Worm (Caenorhabditis elegans): Measurements from ENCODE around the gene tnt-4.

Gene tnt-4

ce11 chrV:1975049-1975448, 17.7 kb downstream of the tnt-4 start, which contains the start of gene fbxa-201:
Gene fbxa-201 (plus strand): TSS chrV:1975349.
- TF ChIP-seq dmd-4 (tag; optimal IDR thresholded peaks at IDR 0.05) (no peak), F13H6.1 (tag; optimal IDR thresholded peaks at IDR 0.05) (no peak)

DNA sequence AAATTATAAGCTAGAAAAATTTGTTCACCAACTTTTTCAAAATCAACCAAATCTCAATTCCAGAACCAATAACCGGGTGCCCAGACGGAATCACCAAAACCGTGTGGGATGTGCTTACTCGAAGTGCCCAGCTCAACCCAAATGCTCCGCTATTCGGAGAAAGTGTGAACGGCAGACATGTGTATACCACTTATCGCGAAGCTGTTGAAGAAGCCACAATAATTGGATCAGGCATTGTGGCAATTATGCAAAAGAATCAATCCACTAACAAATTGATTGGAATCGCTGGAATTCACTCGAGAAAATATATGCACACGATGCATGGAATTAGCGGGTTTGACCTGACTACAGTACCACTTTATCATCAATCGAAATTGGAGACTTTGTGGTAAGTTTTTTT, 23.0 kb downstream of the tnt-4 start:
- TF ChIP-seq crh-2 (tag; optimal IDR thresholded peaks at IDR 0.05): no peak

DNA sequence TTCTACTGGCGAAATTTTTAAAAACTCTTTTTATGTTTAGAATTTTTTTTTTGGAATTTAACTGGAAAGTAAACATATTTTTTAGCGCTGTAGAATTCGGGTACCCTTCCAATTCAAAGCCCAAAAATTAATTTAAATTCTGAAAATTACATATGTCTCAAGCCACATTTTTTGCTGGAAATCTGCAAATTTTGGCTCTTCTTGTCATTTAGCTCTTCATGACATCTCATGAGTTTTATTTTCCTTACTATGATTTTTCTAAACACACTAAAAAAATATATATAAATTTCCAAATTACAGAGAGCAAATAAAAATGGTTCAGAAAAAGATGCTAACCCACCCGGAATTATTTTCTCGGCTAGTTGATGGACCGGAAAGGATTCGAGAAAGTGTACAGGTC, 23.5 kb downstream of the tnt-4 start, which contains the start of gene acs-3:
TSS of gene acs-3 (plus strand) at position 301 of the 400 bp plus-strand sequence.
- no peak for TF ChIP-seq alr-1 (tag; optimal IDR thresholded peaks at IDR 0.05)
- no peak for TF ChIP-seq nhr-237 (tag; optimal IDR thresholded peaks at IDR 0.05)
- no peak for TF ChIP-seq lin-13 (GFP tag; optimal IDR thresholded peaks at IDR 0.05)
- no peak for TF ChIP-seq elt-1 (tag; optimal IDR thresholded peaks at IDR 0.05)
- TF ChIP-seq crh-2 (tag; optimal IDR thresholded peaks at IDR 0.05): no peak

DNA sequence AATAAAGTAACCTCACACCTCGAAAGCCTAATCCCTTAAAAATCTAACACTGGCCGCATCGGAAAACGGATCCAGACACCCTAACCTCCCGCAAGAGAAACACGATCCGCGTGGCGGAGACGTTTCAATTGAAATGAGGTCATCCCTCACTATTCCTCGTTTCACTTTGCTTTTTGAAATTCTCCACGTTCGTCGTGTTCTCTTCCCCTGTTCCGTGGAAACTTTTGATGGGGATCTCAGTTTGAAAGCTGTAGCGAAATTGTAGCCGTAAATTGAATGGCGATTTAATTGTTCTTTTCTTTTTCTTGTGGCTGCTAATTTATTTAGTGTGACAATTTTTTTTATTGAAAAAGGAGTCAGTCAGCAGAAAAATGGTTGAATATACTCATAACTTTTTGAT, 23.9 kb downstream of the tnt-4 start:
- no peak for TF ChIP-seq lsy-2 (tag; optimal IDR thresholded peaks at IDR 0.05)
- TF ChIP-seq mdl-1 (tag; optimal IDR thresholded peaks at IDR 0.05): no peak
- TF ChIP-seq F13H6.1 (tag; optimal IDR thresholded peaks at IDR 0.05): no peak
- no peak for TF ChIP-seq lin-13 (GFP tag; optimal IDR thresholded peaks at IDR 0.05)
- TF ChIP-seq ama-1 (optimal IDR thresholded peaks at IDR 0.05): no peak
- no peak for TF ChIP-seq R02D3.7 (tag; optimal IDR thresholded peaks at IDR 0.05)
- TF ChIP-seq sma-9 (GFP tag; optimal IDR thresholded peaks at IDR 0.05): no peak
- TF ChIP-seq sma-9 (tag; optimal IDR thresholded peaks at IDR 0.05): no peak
- no peak for TF ChIP-seq skn-1 (tag; optimal IDR thresholded peaks at IDR 0.05)
- TF ChIP-seq peb-1 (tag; optimal IDR thresholded peaks at IDR 0.05): no peak

- TF ChIP-seq crh-2 (tag; optimal IDR thresholded peaks at IDR 0.05): no peak
Measured at ce11 chrV:1966962-1967361, 25.8 kb downstream of the tnt-4 start.

DNA sequence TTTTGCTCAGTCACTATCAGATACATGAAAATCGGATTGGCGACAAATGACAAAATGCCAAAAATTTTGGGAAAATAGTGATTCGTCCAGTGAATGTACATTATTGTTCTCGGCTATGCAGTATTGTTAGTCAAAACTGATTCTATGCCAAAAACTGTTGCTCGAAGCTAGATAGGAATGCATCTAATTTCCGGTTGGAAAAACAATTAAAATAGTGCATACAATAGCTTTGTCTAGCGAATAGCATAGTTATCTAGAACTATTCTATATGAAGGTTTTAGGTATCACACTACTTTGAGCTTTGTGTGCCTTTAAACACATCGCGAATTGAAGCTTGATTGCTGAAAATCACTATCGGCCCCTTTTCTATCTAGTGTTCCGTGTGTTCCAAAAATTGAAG, 27.9 kb downstream of the tnt-4 start, which contains the start of gene srj-15:
TSS of gene srj-15 (minus strand) at position 101 of the 400 bp plus-strand sequence.
- TF ChIP-seq mdl-1 (tag; optimal IDR thresholded peaks at IDR 0.05): no peak

DNA sequence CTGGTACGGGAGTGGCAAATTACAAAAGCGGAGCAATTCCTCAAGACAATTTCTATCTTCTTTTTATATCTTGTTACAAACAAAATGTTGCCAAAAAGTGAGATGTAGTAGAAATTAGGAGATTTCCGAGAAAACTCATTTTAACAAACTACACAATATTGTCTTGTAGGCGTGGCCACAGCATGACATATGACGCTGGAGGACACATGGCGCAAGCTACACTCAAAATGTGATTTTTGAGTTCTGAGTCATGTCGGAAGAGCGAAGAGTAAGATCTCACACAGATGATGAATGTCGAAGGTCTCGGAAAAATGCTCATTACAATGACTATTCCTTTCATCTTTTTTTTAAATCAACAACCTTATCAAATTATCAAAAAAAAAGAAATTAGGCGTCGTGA, 31.3 kb downstream of the tnt-4 start, which contains the start of gene Y40B10B.1:
TSS of gene Y40B10B.1 (minus strand) at position 101 of the 400 bp plus-strand sequence.
- TF ChIP-seq ztf-11 (tag; optimal IDR thresholded peaks at IDR 0.05) (no peak), nhr-6 (tag; optimal IDR thresholded peaks at IDR 0.05) (no peak), ZK546.5 (tag; optimal IDR thresholded peaks at IDR 0.05) (no peak), Y55F3AM.14 (GFP tag; optimal IDR thresholded peaks at IDR 0.05) (no peak), snpc-4 (tag; optimal IDR thresholded peaks at IDR 0.05) (no peak), mbf-1 (tag; optimal IDR thresholded peaks at IDR 0.05) (no peak), elt-1 (tag; optimal IDR thresholded peaks at IDR 0.05) (no peak), ztf-4 (tag; optimal IDR thresholded peaks at IDR 0.05) (no peak), lin-39 (tag; optimal IDR thresholded peaks at IDR 0.05) (no peak), lin-11 (tag; optimal IDR thresholded peaks at IDR 0.05) (no peak), ceh-16 (tag; optimal IDR thresholded peaks at IDR 0.05) (no peak)

- TF ChIP-seq R02D3.7 (tag; optimal IDR thresholded peaks at IDR 0.05): no peak
- TF ChIP-seq mbf-1 (tag; optimal IDR thresholded peaks at IDR 0.05): no peak
- no peak for TF ChIP-seq gmeb-1 (tag; optimal IDR thresholded peaks at IDR 0.05)
- TF ChIP-seq nhr-10 (tag; optimal IDR thresholded peaks at IDR 0.05): no peak
- TF ChIP-seq elt-3 (tag; optimal IDR thresholded peaks at IDR 0.05): no peak
- no peak for TF ChIP-seq crh-2 (tag; optimal IDR thresholded peaks at IDR 0.05)
- no peak for TF ChIP-seq Y55F3AM.14 (GFP tag; optimal IDR thresholded peaks at IDR 0.05)
Measured at ce11 chrV:1957110-1957509, 35.6 kb downstream of the tnt-4 start, which contains the start of gene fipr-25. Gene fipr-25 (plus strand): TSS chrV:1957410.

DNA sequence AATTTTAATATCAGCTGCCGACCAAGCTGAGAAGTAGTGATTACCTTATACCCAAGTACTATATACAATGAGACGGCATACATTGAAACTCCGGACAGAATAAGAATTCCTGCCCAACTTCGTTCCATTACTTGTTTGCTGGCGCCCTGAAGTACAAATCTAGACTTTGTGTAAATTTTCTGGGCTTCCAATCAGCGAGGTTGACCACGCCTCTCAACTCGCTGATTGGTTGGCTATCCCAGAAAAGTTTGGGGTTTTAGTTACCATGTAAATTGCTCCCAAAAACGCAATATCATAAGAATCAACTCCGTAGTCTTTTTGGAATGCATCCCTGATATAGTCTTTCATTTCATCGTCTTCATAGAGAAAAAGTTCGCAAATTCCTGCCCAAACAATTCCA, 37.5 kb downstream of the tnt-4 start:
- TF ChIP-seq ceh-82 (tag; optimal IDR thresholded peaks at IDR 0.05) (no peak), aly-2 (tag; optimal IDR thresholded peaks at IDR 0.05) (no peak), lin-11 (tag; optimal IDR thresholded peaks at IDR 0.05) (no peak), gmeb-1 (tag; optimal IDR thresholded peaks at IDR 0.05) (no peak), nhr-12 (tag; optimal IDR thresholded peaks at IDR 0.05) (no peak), ztf-11 (tag; optimal IDR thresholded peaks at IDR 0.05) (no peak), mdl-1 (tag; optimal IDR thresholded peaks at IDR 0.05) (no peak)

Measured in whole organism, L2 larva.